Fruit fly (Drosophila melanogaster) whole organism, embryonic: ENCODE data around the gene CG5214.

Experiments used
- CG12942 ChIP-seq: fragments of 200-800 bp; sonication (Bioruptor generic); optimal IDR thresholded peaks from 3 replicates; lab custom pipeline; 2016; ENCODE audit warnings: missing biosample characterization, missing genetic modification characterization
- CG15269 ChIP-seq: fragments of 200-800 bp; sonication (Bioruptor generic); optimal IDR thresholded peaks from 2 replicates; lab custom pipeline; 2018; ENCODE audit warnings: missing biosample characterization, mild to moderate bottlenecking, missing genetic modification characterization, moderate library complexity
- CG15514 ChIP-seq: fragments of 200-800 bp; sonication (Bioruptor generic); optimal IDR thresholded peaks from 3 replicates; lab custom pipeline; 2017; ENCODE audit warnings: missing biosample characterization, missing genetic modification characterization, mild to moderate bottlenecking, moderate library complexity, missing genetic modification reagents
- CG1603 ChIP-seq: fragments of 200-800 bp; sonication (Bioruptor generic); optimal IDR thresholded peaks from 2 replicates; lab custom pipeline; 2019; ENCODE audit warnings: missing biosample characterization, mild to moderate bottlenecking, missing genetic modification characterization, moderate library complexity
- CG18262 ChIP-seq: fragments of 200-800 bp; optimal IDR thresholded peaks from 3 replicates; lab custom pipeline; 2019; ENCODE audit warnings: missing biosample characterization, mild to moderate bottlenecking, missing genetic modification characterization, moderate library complexity
- CG18619 ChIP-seq: fragments of 200-800 bp; sonication (Bioruptor generic); optimal IDR thresholded peaks from 3 replicates; lab custom pipeline; 2017; ENCODE audit warnings: missing biosample characterization, mild to moderate bottlenecking, missing genetic modification characterization
- CG2129 ChIP-seq: fragments of 200-800 bp; sonication (Bioruptor generic); IDR thresholded peaks from 2 replicates; pipeline ENCODE4 v1.3.6; 2022; ENCODE audit warnings: missing biosample characterization, missing genetic modification characterization; ENCODE audit not compliant: partially characterized antibody
- CG2199 ChIP-seq: fragments of 200-800 bp; sonication (Bioruptor generic); IDR thresholded peaks from 3 replicates; pipeline ENCODE4 v1.3.6; 2022; ENCODE audit warnings: missing biosample characterization, missing genetic modification characterization
- CG4424 ChIP-seq: fragments of 200-800 bp; sonication (Bioruptor generic); optimal IDR thresholded peaks from 3 replicates; lab custom pipeline; 2016; ENCODE audit warnings: missing biosample characterization, missing genetic modification characterization
- CG8281 ChIP-seq: fragments of 200-800 bp; sonication (Bioruptor generic); optimal IDR thresholded peaks from 2 replicates; lab custom pipeline; 2018; ENCODE audit warnings: missing biosample characterization, mild to moderate bottlenecking, missing genetic modification characterization, moderate library complexity
- CG8359 ChIP-seq: fragments of 200-800 bp; sonication (Bioruptor generic); optimal IDR thresholded peaks from 2 replicates; lab custom pipeline; 2017; ENCODE audit warnings: missing biosample characterization, mild to moderate bottlenecking, missing genetic modification characterization, borderline replicate concordance
- CTCF ChIP-seq: fragments of 200-800 bp; sonication (Bioruptor generic); optimal IDR thresholded peaks from 2 replicates; lab custom pipeline; 2017; ENCODE audit warnings: missing biosample characterization, mild to moderate bottlenecking, missing genetic modification characterization, moderate library complexity
- Deaf1 ChIP-seq: fragments of 200-800 bp; optimal IDR thresholded peaks from 3 replicates; lab custom pipeline; 2019; ENCODE audit warnings: missing biosample characterization, mild to moderate bottlenecking, missing genetic modification characterization, moderate library complexity
- Doc3 ChIP-seq: fragments of 200-800 bp; sonication (Bioruptor generic); IDR thresholded peaks from 3 replicates; pipeline ENCODE4 v1.3.6; 2022; ENCODE audit warnings: missing biosample characterization, missing genetic modification characterization; ENCODE audit not compliant: partially characterized antibody
- Ets65A ChIP-seq: fragments of 200-800 bp; sonication (Bioruptor generic); peaks from one replicate; lab custom pipeline; 2016; ENCODE audit warnings: missing biosample characterization, missing genetic modification characterization
- HmgZ ChIP-seq: fragments of 200-800 bp; sonication (Bioruptor generic); optimal IDR thresholded peaks from 2 replicates; lab custom pipeline; 2018; ENCODE audit warnings: missing biosample characterization, mild to moderate bottlenecking, missing genetic modification characterization
- Hr39 ChIP-seq: fragments of >200 bp; optimal IDR thresholded peaks from 2 replicates; lab custom pipeline; 2017
- Mrtf ChIP-seq: fragments of 200-800 bp; sonication (Bioruptor generic); IDR thresholded peaks from 3 replicates; pipeline ENCODE4 v1.3.6; 2022; ENCODE audit warnings: missing biosample characterization, missing genetic modification characterization
- Nf-YA ChIP-seq: fragments of 200-800 bp; sonication (Bioruptor generic); IDR thresholded peaks from 2 replicates; pipeline ENCODE4 v1.3.6; 2022; ENCODE audit warnings: missing biosample characterization, missing genetic modification characterization
- Nf-YB ChIP-seq: fragments of 200-800 bp; sonication (Bioruptor generic); optimal IDR thresholded peaks from 3 replicates; lab custom pipeline; 2019; ENCODE audit warnings: missing biosample characterization, mild to moderate bottlenecking, missing genetic modification characterization, moderate library complexity
- Nf-YC ChIP-seq: fragments of 200-800 bp; optimal IDR thresholded peaks from 3 replicates; lab custom pipeline; 2019; ENCODE audit warnings: missing biosample characterization, mild to moderate bottlenecking, missing genetic modification characterization, moderate library complexity
- Poxn ChIP-seq: fragments of 200-800 bp; sonication (Bioruptor generic); IDR thresholded peaks from 2 replicates; pipeline ENCODE4 v1.3.6; 2022; ENCODE audit warnings: missing biosample characterization, missing genetic modification characterization
- bsh ChIP-seq, 2 experiments: fragments of 200-800 bp; sonication (Bioruptor generic); optimal IDR thresholded peaks; 2 replicates each; lab custom pipeline; 2017 to 2018; ENCODE audit warnings: mild to moderate bottlenecking in 2 of 2, missing biosample characterization in 2 of 2, missing genetic modification characterization in 2 of 2, moderate library complexity in 1 of 2
- cg ChIP-seq: fragments of 200-800 bp; sonication (Bioruptor generic); optimal IDR thresholded peaks from 3 replicates; lab custom pipeline; 2019; ENCODE audit warnings: missing biosample characterization, mild to moderate bottlenecking, missing genetic modification characterization, moderate library complexity
- grau ChIP-seq: fragments of 200-800 bp; optimal IDR thresholded peaks from 3 replicates; lab custom pipeline; 2019; ENCODE audit warnings: missing biosample characterization, mild to moderate bottlenecking, missing genetic modification characterization, moderate library complexity
- gsb ChIP-seq: fragments of 200-800 bp; sonication (Bioruptor generic); IDR thresholded peaks from 2 replicates; pipeline ENCODE4 v1.3.6; 2022; ENCODE audit warnings: missing biosample characterization, missing genetic modification characterization
- h ChIP-seq: fragments of >200 bp; optimal IDR thresholded peaks from 2 replicates; lab custom pipeline; 2017
- hkb ChIP-seq, 2 experiments: fragments of 200-800 bp in 1 of 2; fragments of >200 bp in 1 of 2; sonication (Bioruptor generic) in 1 of 2; IDR thresholded peaks in 1 of 2; optimal IDR thresholded peaks in 1 of 2; 2 replicates each; pipeline versions ENCODE4 v1.3.6 to Lab custom; 2017 to 2022; ENCODE audit warnings: missing biosample characterization in 1 of 2, missing genetic modification characterization in 1 of 2
- ind ChIP-seq: fragments of 200-800 bp; sonication (Bioruptor generic); optimal IDR thresholded peaks from 3 replicates; lab custom pipeline; 2016; ENCODE audit warnings: missing biosample characterization, missing genetic modification characterization
- insv ChIP-seq, 2 experiments: fragments of 200-800 bp; sonication (Bioruptor generic); optimal IDR thresholded peaks; 3 replicates each; lab custom pipeline; 2016 to 2018; ENCODE audit warnings: missing biosample characterization in 2 of 2, missing genetic modification characterization in 2 of 2
- kay ChIP-seq: fragments of 200-800 bp; sonication (Bioruptor generic); optimal IDR thresholded peaks from 2 replicates; lab custom pipeline; 2016; ENCODE audit warnings: missing biosample characterization, missing genetic modification characterization
- sd ChIP-seq: fragments of 200-800 bp; sonication (Bioruptor generic); optimal IDR thresholded peaks from 3 replicates; lab custom pipeline; 2018; ENCODE audit warnings: missing biosample characterization, mild to moderate bottlenecking, missing genetic modification characterization, moderate library complexity
- seq ChIP-seq: fragments of 200-800 bp; sonication (Bioruptor generic); IDR thresholded peaks from 2 replicates; pipeline ENCODE4 v1.3.6; 2022; ENCODE audit warnings: missing biosample characterization, missing genetic modification characterization
- slou ChIP-seq: fragments of 200-800 bp; sonication (Bioruptor generic); optimal IDR thresholded peaks from 3 replicates; lab custom pipeline; 2016; ENCODE audit warnings: missing biosample characterization, missing genetic modification characterization
- slp2 ChIP-seq: fragments of 200-800 bp; sonication (Bioruptor generic); optimal IDR thresholded peaks from 2 replicates; lab custom pipeline; 2016; ENCODE audit warnings: missing biosample characterization, missing genetic modification characterization
- sqz ChIP-seq: fragments of 200-800 bp; sonication (Bioruptor generic); optimal IDR thresholded peaks from 3 replicates; lab custom pipeline; 2018; ENCODE audit warnings: missing biosample characterization, mild to moderate bottlenecking, missing genetic modification characterization
- ssp ChIP-seq: fragments of 200-800 bp; sonication (Bioruptor generic); IDR thresholded peaks from 2 replicates; pipeline ENCODE4 v1.3.6; 2022; ENCODE audit warnings: missing biosample characterization, missing genetic modification characterization

Gene CG5214

DNA sequence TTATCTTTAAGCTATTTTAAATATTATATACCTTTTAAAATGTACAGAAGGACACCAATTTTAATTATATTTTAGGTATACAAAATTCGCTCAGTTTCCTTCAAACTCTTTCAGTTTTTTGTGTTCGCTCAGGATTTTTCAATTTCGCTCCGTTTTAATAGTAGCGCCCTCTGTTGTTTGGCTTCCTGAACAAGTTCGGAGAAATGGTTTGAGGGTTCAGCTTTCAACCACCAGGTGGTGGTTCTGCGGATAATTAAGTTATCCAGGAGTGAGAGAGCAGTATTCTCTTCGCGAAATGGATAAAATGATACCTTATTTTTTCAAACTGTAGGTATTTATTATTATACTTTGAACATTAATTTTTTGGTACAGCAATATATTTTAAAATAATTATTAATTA is 24.9 kb downstream of the CG5214 start (continued):
- TF ChIP-seq ind (GFP tag; lab: Kevin White, UChicago), result peak; percentile 61
- TF ChIP-seq Poxn (GFP tag; lab: Robert Waterston, UW), result no peak
- no peak for TF ChIP-seq grau (tag; lab: Kevin White, UChicago)
- no peak for TF ChIP-seq CG15269 (tag; lab: Kevin White, UChicago)
- no peak for TF ChIP-seq sd (tag; lab: Kevin White, UChicago)
- no peak for TF ChIP-seq Doc3 (GFP tag; lab: Robert Waterston, UW)
- no peak for TF ChIP-seq HmgZ (tag; lab: Kevin White, UChicago)
- peak; percentile 63 for TF ChIP-seq CG15514 (GFP tag; lab: Kevin White, UChicago)
- TF ChIP-seq CG8281 (tag; lab: Kevin White, UChicago), result peak; percentile 48
- no peak for TF ChIP-seq bsh (GFP tag; optimal IDR thresholded peaks at IDR 0.05; lab: Kevin White, UChicago)
- TF ChIP-seq CG2199, result no peak
- TF ChIP-seq CG1603 (tag; lab: Kevin White, UChicago), result peak; percentile 74
- TF ChIP-seq Deaf1 (tag; lab: Kevin White, UChicago), result no peak
- TF ChIP-seq kay (GFP tag; lab: Kevin White, UChicago), result no peak
- TF ChIP-seq slp2 (GFP tag; lab: Kevin White, UChicago), result peak; percentile 55
- TF ChIP-seq h (lab: Kevin White, UChicago), result peak; percentile 59
- TF ChIP-seq CG18262 (tag; lab: Kevin White, UChicago), result no peak
- peak; percentile 83 for TF ChIP-seq sqz (GFP tag; lab: Kevin White, UChicago)
- TF ChIP-seq CG2129 (GFP tag; lab: Robert Waterston, UW), result no peak
- no peak for TF ChIP-seq gsb
- TF ChIP-seq Mrtf (GFP tag; lab: Robert Waterston, UW), result no peak; the same call in 2 of the 3 replicates
- TF ChIP-seq ssp, result no peak
- TF ChIP-seq hkb (optimal IDR thresholded peaks at IDR 0.05; lab: Kevin White, UChicago), result no peak
- no peak for TF ChIP-seq hkb (GFP tag; IDR thresholded peaks at IDR 0.05; lab: Robert Waterston, UW)

DNA sequence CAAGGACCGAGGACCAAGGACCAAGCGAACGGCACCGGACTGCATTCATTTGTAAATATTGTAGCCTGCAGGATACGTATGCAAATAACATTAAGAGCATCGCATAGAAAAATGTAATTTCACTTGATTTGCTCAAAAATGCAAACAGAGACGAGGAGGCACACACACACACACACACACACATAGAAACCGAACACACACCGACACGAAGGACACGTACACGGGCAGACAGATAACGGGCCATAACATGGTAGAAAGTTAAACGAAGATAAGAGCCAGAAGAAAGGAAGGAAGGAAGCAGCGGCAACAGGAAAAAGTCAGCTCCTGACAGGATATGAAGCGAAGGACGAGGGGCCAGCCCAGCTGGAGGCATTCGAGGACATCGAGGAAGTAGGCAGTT is 26.5 kb downstream of the CG5214 start:
- TF ChIP-seq Ets65A (GFP tag; lab: Kevin White, UChicago), result peak; percentile 66
- TF ChIP-seq slou (GFP tag; lab: Kevin White, UChicago), result no peak

DNA sequence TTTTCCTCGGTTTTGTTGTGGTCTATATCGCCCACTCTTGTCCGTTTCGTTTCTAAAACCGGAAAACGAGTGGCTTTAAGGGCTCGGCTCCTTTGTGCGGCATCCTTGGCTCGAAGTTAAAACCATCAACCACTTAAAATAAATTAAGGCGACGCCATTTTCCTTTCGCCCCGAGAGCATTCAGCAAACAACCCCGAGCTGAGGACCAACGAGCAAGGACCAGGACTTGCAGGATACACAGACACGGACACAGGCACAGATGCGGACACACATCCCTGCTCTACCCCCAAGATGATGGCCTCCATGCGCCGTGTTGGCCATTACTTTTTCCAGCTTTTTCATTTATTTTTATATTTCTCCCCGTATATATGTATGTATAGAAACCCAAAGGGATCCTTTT is 28.6 kb downstream of the CG5214 start:
- TF ChIP-seq CG18619 (GFP tag; lab: Kevin White, UChicago) (no peak), Nf-YB (peak; percentile 90), Nf-YC (tag; lab: Kevin White, UChicago) (peak; percentile 84), cg (GFP tag; lab: Kevin White, UChicago) (peak; percentile 12), seq (GFP tag; lab: Robert Waterston, UW) (peak; percentile 59; the same call in 1 of the 2 replicates), CG12942 (no peak)

DNA sequence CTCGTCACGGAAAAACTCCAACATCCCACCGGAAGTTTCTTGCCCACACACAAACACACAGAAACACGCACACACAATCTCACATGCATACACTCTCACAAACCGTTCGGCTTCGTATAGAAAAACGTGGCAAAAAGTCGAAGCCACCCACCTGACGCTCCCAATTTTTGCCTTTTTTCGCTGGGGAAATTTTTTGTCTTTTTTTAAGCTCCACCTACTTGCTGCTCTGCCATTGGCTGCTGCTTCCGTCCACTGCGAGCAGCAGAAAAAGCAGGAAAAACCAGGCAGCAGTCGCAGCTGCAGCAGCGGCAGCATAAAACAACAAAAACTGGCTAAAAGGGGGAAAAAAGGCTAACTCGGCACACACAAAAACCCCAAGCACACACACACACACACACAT is 37.8 kb downstream of the CG5214 start:
- no peak for TF ChIP-seq CG8359
- TF ChIP-seq Nf-YC (tag; lab: Kevin White, UChicago), result peak; percentile 69
- peak; percentile 72 for TF ChIP-seq Nf-YB

DNA sequence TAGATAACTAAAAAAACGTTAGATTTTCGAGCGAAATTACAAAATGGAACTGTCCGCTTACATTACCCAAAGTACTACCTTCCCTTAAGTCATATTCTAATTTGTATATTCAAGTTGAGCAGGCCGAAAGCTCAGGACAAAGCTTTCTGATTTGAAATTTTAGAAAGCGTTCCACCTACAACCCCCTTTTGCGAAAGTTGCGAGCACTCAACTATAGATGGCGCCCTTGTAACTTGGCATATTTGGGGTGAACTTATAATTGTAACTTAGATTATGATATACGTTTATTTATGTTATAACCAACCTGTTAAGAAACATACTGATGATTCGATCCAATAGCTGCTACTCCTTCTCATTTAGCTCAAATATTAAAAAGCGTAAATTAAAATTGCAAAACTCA is 42.8 kb downstream of the CG5214 start:
- TF ChIP-seq CG4424 (GFP tag; lab: Kevin White, UChicago) (no peak), Hr39 (no peak), insv (GFP tag; optimal IDR thresholded peaks at IDR 0.05; lab: Kevin White, UChicago) (peak in 1 of 2 experiments; percentile 9), CTCF (peak; percentile 88), Nf-YA (GFP tag; lab: Robert Waterston, UW) (no peak), seq (GFP tag; lab: Robert Waterston, UW) (peak; percentile 19; the same call in 1 of the 2 replicates), Ets65A (GFP tag; lab: Kevin White, UChicago) (peak; percentile 76)
- TF ChIP-seq, all 482 proteins: peak for 4
